Worm (Caenorhabditis elegans) whole organism, young adult: ENCODE results near the gene anmt-2.

Source experiments
- B0336.3 ChIP-seq: fragments of 200-800 bp; sonication (Bioruptor generic); IDR thresholded peaks from 2 replicates; pipeline ENCODE4 v1.3.6; 2022; ENCODE audit warnings: missing genetic modification characterization, missing compliant biosample characterization
- D2030.7 ChIP-seq: fragments of 200-800 bp; sonication (Bioruptor generic); IDR thresholded peaks from 2 replicates; pipeline ENCODE4 v1.3.6; 2022; ENCODE audit warnings: missing genetic modification reagents, missing genetic modification characterization, missing compliant biosample characterization
- F23B12.7 ChIP-seq: sonication (generic microtip); optimal IDR thresholded peaks from 2 replicates; lab custom pipeline; 2017; ENCODE audit warnings: missing genetic modification characterization, mild to moderate bottlenecking, missing compliant biosample characterization, antibody characterized with exemption, moderate library complexity; ENCODE audit not compliant: insufficient read depth
- F33H1.4 ChIP-seq: fragments of 200-800 bp; sonication (Bioruptor generic); IDR thresholded peaks from 2 replicates; pipeline ENCODE4 v1.3.6; 2022; ENCODE audit warnings: missing genetic modification reagents, missing genetic modification characterization, missing compliant biosample characterization
- F52B5.7 ChIP-seq: sonication (generic microtip); optimal IDR thresholded peaks from 2 replicates; lab custom pipeline; 2016; ENCODE audit warnings: mild to moderate bottlenecking, missing genetic modification characterization, missing compliant biosample characterization
- F55B11.4 ChIP-seq: sonication (generic microtip); optimal IDR thresholded peaks from 2 replicates; lab custom pipeline; 2016; ENCODE audit warnings: missing compliant biosample characterization, missing genetic modification characterization, borderline replicate concordance; ENCODE audit not compliant: insufficient read depth
- F57A8.1 ChIP-seq: fragments of 200-800 bp; sonication (Bioruptor generic); optimal IDR thresholded peaks from 2 replicates; lab custom pipeline; 2018; ENCODE audit warnings: mild to moderate bottlenecking, missing genetic modification characterization, moderate library complexity, missing compliant biosample characterization
- T26A5.8 ChIP-seq: sonication (generic microtip); optimal IDR thresholded peaks from 2 replicates; lab custom pipeline; 2016; ENCODE audit warnings: missing genetic modification characterization, missing compliant biosample characterization
- Y67H2A.10 ChIP-seq: fragments of 200-800 bp; sonication (Bioruptor generic); conservative IDR thresholded peaks from 2 replicates; pipeline ENCODE4 v1.3.6; 2022; ENCODE audit warnings: missing genetic modification reagents, missing genetic modification characterization, missing compliant biosample characterization
- akir-1 ChIP-seq: fragments of 200-800 bp; sonication (Bioruptor generic); optimal IDR thresholded peaks from 2 replicates; lab custom pipeline; 2018; ENCODE audit warnings: mild to moderate bottlenecking, missing genetic modification characterization, moderate library complexity, missing compliant biosample characterization
- ama-1 ChIP-seq, 3 experiments: fragments of 150-350 bp in 1 of 3; sonication (generic microtip) in 2 of 3; optimal IDR thresholded peaks; 2 replicates each; lab custom pipeline; 2014 to 2018; ENCODE audit warnings: missing biosample characterization in 2 of 3, missing genetic modification characterization in 2 of 3, missing genetic modification reagents in 2 of 3
- aptf-2 ChIP-seq: fragments of 200-800 bp; sonication (Bioruptor generic); conservative IDR thresholded peaks from 2 replicates; pipeline ENCODE4 v1.3.6; 2022; ENCODE audit warnings: missing genetic modification reagents, missing genetic modification characterization, missing compliant biosample characterization
- aptf-3 ChIP-seq: fragments of 200-800 bp; sonication (Bioruptor generic); IDR thresholded peaks from 2 replicates; pipeline ENCODE4 v1.3.6; 2022; ENCODE audit warnings: missing genetic modification characterization, missing compliant biosample characterization
- cebp-2 ChIP-seq: fragments of 200-800 bp; sonication (Bioruptor generic); IDR thresholded peaks from 2 replicates; pipeline ENCODE4 v1.3.6; 2022; ENCODE audit warnings: missing genetic modification characterization, missing compliant biosample characterization
- ceh-58 ChIP-seq: fragments of 200-800 bp; sonication (Bioruptor generic); IDR thresholded peaks from 2 replicates; pipeline ENCODE4 v1.3.6; 2022; ENCODE audit warnings: missing genetic modification characterization, missing compliant biosample characterization
- ceh-79 ChIP-seq: sonication (generic microtip); optimal IDR thresholded peaks from 2 replicates; lab custom pipeline; 2017; ENCODE audit warnings: mild to moderate bottlenecking, missing genetic modification characterization, missing compliant biosample characterization
- dox-1 ChIP-seq: fragments of 200-800 bp; sonication (Bioruptor generic); IDR thresholded peaks from 2 replicates; pipeline ENCODE4 v1.3.6; 2022; ENCODE audit warnings: missing genetic modification reagents, missing genetic modification characterization, missing compliant biosample characterization
- dpff-1 ChIP-seq: sonication (generic microtip); optimal IDR thresholded peaks from 2 replicates; lab custom pipeline; 2017; ENCODE audit warnings: mild to moderate bottlenecking, missing genetic modification characterization, missing compliant biosample characterization
- efl-1 ChIP-seq: fragments of 150-350 bp; optimal IDR thresholded peaks from 2 replicates; lab custom pipeline; 2014; ENCODE audit warnings: missing biosample characterization, missing genetic modification reagents, missing genetic modification characterization
- ets-4 ChIP-seq: fragments of 200-800 bp; sonication (Bioruptor generic); optimal IDR thresholded peaks from 2 replicates; lab custom pipeline; 2018; ENCODE audit warnings: mild to moderate bottlenecking, missing genetic modification characterization, missing compliant biosample characterization
- fkh-3 ChIP-seq: sonication (generic microtip); optimal IDR thresholded peaks from 2 replicates; lab custom pipeline; 2016; ENCODE audit warnings: mild to moderate bottlenecking, missing genetic modification characterization, missing compliant biosample characterization
- him-1 ChIP-seq: sonication (generic microtip); optimal IDR thresholded peaks from 2 replicates; lab custom pipeline; 2016; ENCODE audit warnings: missing genotype, missing genetic modification reagents, missing genetic modification characterization, missing compliant biosample characterization
- hlh-12 ChIP-seq: sonication (generic microtip); optimal IDR thresholded peaks from 2 replicates; lab custom pipeline; 2016; ENCODE audit warnings: missing genetic modification characterization, missing compliant biosample characterization
- hlh-26 ChIP-seq: fragments of 200-800 bp; sonication (Bioruptor generic); conservative IDR thresholded peaks from 2 replicates; pipeline ENCODE4 v1.3.6; 2022; ENCODE audit warnings: missing genetic modification reagents, missing genetic modification characterization, missing compliant biosample characterization
- hsf-1 ChIP-seq: fragments of 200-800 bp; sonication (Bioruptor generic); IDR thresholded peaks from 2 replicates; pipeline ENCODE4 v1.3.6; 2022; ENCODE audit warnings: missing genetic modification reagents, missing genetic modification characterization, missing compliant biosample characterization
- lag-1 ChIP-seq: fragments of 200-800 bp; sonication (Bioruptor generic); IDR thresholded peaks from 2 replicates; pipeline ENCODE4 v1.3.6; 2022; ENCODE audit warnings: missing genetic modification reagents, missing genetic modification characterization, missing compliant biosample characterization
- let-526 ChIP-seq: fragments of 200-800 bp; sonication (Bioruptor generic); IDR thresholded peaks from 2 replicates; pipeline ENCODE4 v1.3.6; 2022; ENCODE audit warnings: missing genetic modification reagents, missing genetic modification characterization, missing compliant biosample characterization
- lin-54 ChIP-seq: fragments of 200-800 bp; sonication (Bioruptor generic); optimal IDR thresholded peaks from 2 replicates; lab custom pipeline; 2018; ENCODE audit warnings: mild to moderate bottlenecking, missing genetic modification characterization, missing compliant biosample characterization
- madf-8 ChIP-seq: fragments of 200-800 bp; sonication (Bioruptor generic); conservative IDR thresholded peaks from 2 replicates; pipeline ENCODE4 v1.3.6; 2022; ENCODE audit warnings: missing genetic modification reagents, missing genetic modification characterization, missing compliant biosample characterization
- mxl-1 ChIP-seq: sonication (generic microtip); optimal IDR thresholded peaks from 2 replicates; lab custom pipeline; 2016; ENCODE audit warnings: missing genetic modification characterization, missing compliant biosample characterization
- nhr-80 ChIP-seq: sonication (generic microtip); optimal IDR thresholded peaks from 2 replicates; lab custom pipeline; 2016; ENCODE audit warnings: missing genetic modification characterization, missing compliant biosample characterization
- nhr-90 ChIP-seq: sonication (generic microtip); optimal IDR thresholded peaks from 2 replicates; lab custom pipeline; 2016; ENCODE audit warnings: missing genotype, mild to moderate bottlenecking, missing genetic modification characterization, missing compliant biosample characterization
- pbrm-1 ChIP-seq: fragments of 200-800 bp; sonication (Bioruptor generic); IDR thresholded peaks from 2 replicates; pipeline ENCODE4 v1.3.6; 2022; ENCODE audit warnings: missing genetic modification reagents, missing genetic modification characterization, missing compliant biosample characterization
- snpc-1.1 ChIP-seq: sonication (generic microtip); optimal IDR thresholded peaks from 2 replicates; lab custom pipeline; 2017; ENCODE audit warnings: missing genetic modification characterization, mild to moderate bottlenecking, missing compliant biosample characterization, antibody characterized with exemption, moderate library complexity, missing genotype, missing genetic modification reagents; ENCODE audit not compliant: insufficient read depth
- tbx-9 ChIP-seq: sonication (generic microtip); optimal IDR thresholded peaks from 2 replicates; lab custom pipeline; 2016; ENCODE audit warnings: borderline replicate concordance, missing genetic modification characterization, inconsistent platforms, missing compliant biosample characterization
- unc-130 ChIP-seq: sonication (generic microtip); optimal IDR thresholded peaks from 2 replicates; lab custom pipeline; 2016; ENCODE audit warnings: missing genetic modification reagents, missing genetic modification characterization, missing compliant biosample characterization
- unc-62 ChIP-seq: fragments of 150-350 bp; optimal IDR thresholded peaks from 2 replicates; lab custom pipeline; 2014; ENCODE audit warnings: missing biosample characterization, missing genetic modification reagents, missing genetic modification characterization
- zfh-2 ChIP-seq: fragments of 200-800 bp; sonication (Bioruptor generic); conservative IDR thresholded peaks from 2 replicates; pipeline ENCODE4 v1.3.6; 2022; ENCODE audit warnings: missing genetic modification reagents, missing genetic modification characterization, missing compliant biosample characterization
- ztf-22 ChIP-seq: fragments of 200-800 bp; sonication (Bioruptor generic); optimal IDR thresholded peaks from 2 replicates; lab custom pipeline; 2018; ENCODE audit warnings: mild to moderate bottlenecking, missing genetic modification characterization, moderate library complexity, missing compliant biosample characterization
- ztf-25 ChIP-seq: fragments of 200-800 bp; sonication (Bioruptor generic); IDR thresholded peaks from 2 replicates; pipeline ENCODE4 v1.3.6; 2022; ENCODE audit warnings: missing genetic modification reagents, missing genetic modification characterization, missing compliant biosample characterization
- ztf-26 ChIP-seq: sonication (generic microtip); optimal IDR thresholded peaks from 2 replicates; lab custom pipeline; 2017; ENCODE audit warnings: missing genetic modification characterization, missing compliant biosample characterization
- ztf-3 ChIP-seq: fragments of 200-800 bp; sonication (Bioruptor generic); optimal IDR thresholded peaks from 2 replicates; lab custom pipeline; 2018; ENCODE audit warnings: mild to moderate bottlenecking, missing genetic modification characterization, missing compliant biosample characterization
- ztf-6 ChIP-seq: fragments of 200-800 bp; sonication (Bioruptor generic); IDR thresholded peaks from 2 replicates; pipeline ENCODE4 v1.3.6; 2022; ENCODE audit warnings: missing genetic modification reagents, missing genetic modification characterization, missing compliant biosample characterization

The anmt-2 gene

ce11 chrIII:6157708-6158321, at the start of gene anmt-2:
Gene anmt-2, minus strand, starts transcription at chrIII:6157758.
- TF ChIP-seq unc-130 (no peak), zfh-2 (GFP tag; lab: Robert Waterston, UW) (peak; percentile 80)

ce11 chrIII:6207046-6207445, 49.5 kb upstream of the anmt-2 start:
- peak; percentile 49 for TF ChIP-seq zfh-2 (GFP tag; lab: Robert Waterston, UW)
- TF ChIP-seq ceh-79 (tag; lab: Kevin White, UChicago): no peak
- TF ChIP-seq D2030.7 (GFP tag; lab: Robert Waterston, UW): peak; percentile 18; the same call in 1 of the 2 replicates
- TF ChIP-seq F33H1.4 (GFP tag; lab: Robert Waterston, UW): peak; percentile 26; the same call in 1 of the 2 replicates
- TF ChIP-seq dox-1: peak; percentile 56; the same call in 1 of the 2 replicates
- TF ChIP-seq ceh-58: 0 out of 2 replicates have a peak, but pooled peaks have one; percentile 57
- TF ChIP-seq ztf-22 (GFP tag; lab: Kevin White, UChicago): no peak

- TF ChIP-seq hsf-1 (GFP tag; lab: Robert Waterston, UW): peak; percentile 58; the same call in 1 of the 2 replicates
- no peak for TF ChIP-seq hlh-26 (GFP tag; lab: Robert Waterston, UW)
- no peak for TF ChIP-seq F57A8.1 (GFP tag; lab: Kevin White, UChicago)
- TF ChIP-seq unc-62 (GFP tag; lab: Kevin White, UChicago): peak; percentile 14
- TF ChIP-seq akir-1: no peak
- no peak for TF ChIP-seq ets-4 (GFP tag; lab: Kevin White, UChicago)
- no peak for TF ChIP-seq mxl-1 (tag; lab: Kevin White, UChicago)
- no peak for TF ChIP-seq F55B11.4 (tag; lab: Kevin White, UChicago)
- TF ChIP-seq F23B12.7 (tag; lab: Kevin White, UChicago): peak; percentile 96
- peak; percentile 64; the same call in 1 of the 2 replicates for TF ChIP-seq pbrm-1 (GFP tag; lab: Robert Waterston, UW)
- TF ChIP-seq nhr-90 (tag; lab: Kevin White, UChicago): no peak
- no peak for TF ChIP-seq F52B5.7
- TF ChIP-seq zfh-2 (GFP tag; lab: Robert Waterston, UW): no peak
- no peak for TF ChIP-seq ztf-3 (GFP tag; lab: Kevin White, UChicago)
- no peak for TF ChIP-seq fkh-3 (tag; lab: Kevin White, UChicago)
- TF ChIP-seq efl-1 (GFP tag; lab: Kevin White, UChicago): peak; percentile 48
- TF ChIP-seq ztf-26: no peak
- peak; percentile 67 for TF ChIP-seq lin-54 (GFP tag; lab: Kevin White, UChicago)
- TF ChIP-seq madf-8 (GFP tag; lab: Robert Waterston, UW): no peak
- no peak for TF ChIP-seq ama-1 (optimal IDR thresholded peaks at IDR 0.05; lab: Kevin White, UChicago)
- no peak for TF ChIP-seq ama-1 (GFP tag; optimal IDR thresholded peaks at IDR 0.05; lab: Kevin White, UChicago)
- no peak for TF ChIP-seq aptf-2 (GFP tag; lab: Robert Waterston, UW)
- TF ChIP-seq him-1 (tag; lab: Kevin White, UChicago): no peak
- TF ChIP-seq ztf-6: no peak
- TF ChIP-seq ztf-25 (GFP tag; lab: Robert Waterston, UW): no peak
- TF ChIP-seq lag-1 (GFP tag; lab: Robert Waterston, UW): no peak
- no peak for TF ChIP-seq tbx-9 (tag; lab: Kevin White, UChicago)
- TF ChIP-seq B0336.3 (GFP tag; lab: Robert Waterston, UW): no peak
- TF ChIP-seq ceh-58: no peak
- TF ChIP-seq dpff-1 (tag; lab: Kevin White, UChicago): no peak
- no peak for TF ChIP-seq Y67H2A.10
- peak; percentile 66 for TF ChIP-seq snpc-1.1
- TF ChIP-seq aptf-3: no peak
- TF ChIP-seq let-526 (GFP tag; lab: Robert Waterston, UW): no peak
- TF ChIP-seq T26A5.8 (tag; lab: Kevin White, UChicago): no peak
- no peak for TF ChIP-seq cebp-2 (GFP tag; lab: Robert Waterston, UW)
- TF ChIP-seq hlh-12 (tag; lab: Kevin White, UChicago): no peak
- peak; percentile 54 for TF ChIP-seq nhr-80 (tag; lab: Kevin White, UChicago)
These were observed 48.7 kb upstream of the anmt-2 start, which contains the start of the genes sna-3 and rps-3 for ce11 chrIII:6206161-6206853. Gene sna-3, minus strand, starts transcription at chrIII:6206211. Gene rps-3, plus strand, starts transcription at chrIII:6206803.
